Fruit fly (Drosophila melanogaster) whole organism, embryonic: ENCODE data around the gene Tfb4.
A peak's percentile ranks its signal among the peaks of the same experiment; 100 is the strongest.

ENCODE experiments used
- Asciz ChIP-seq: fragments of 200-800 bp; sonication (Bioruptor generic); optimal IDR thresholded peaks from 2 replicates; lab custom pipeline; 2017; ENCODE audit warnings: missing biosample characterization, mild to moderate bottlenecking, missing genetic modification characterization, missing genetic modification reagents
- Atf3 ChIP-seq: fragments of 200-800 bp; sonication (Bioruptor generic); optimal IDR thresholded peaks from 3 replicates; lab custom pipeline; 2016; ENCODE audit warnings: missing biosample characterization, missing genetic modification characterization
- CG10274 ChIP-seq: fragments of 200-800 bp; sonication (Bioruptor generic); optimal IDR thresholded peaks from 3 replicates; lab custom pipeline; 2017; ENCODE audit warnings: missing biosample characterization, mild to moderate bottlenecking, missing genetic modification characterization
- CG10654 ChIP-seq: fragments of 200-800 bp; sonication (Bioruptor generic); optimal IDR thresholded peaks from 2 replicates; lab custom pipeline; 2016; ENCODE audit warnings: missing biosample characterization, missing genetic modification characterization
- CG10979 ChIP-seq: fragments of 200-800 bp; sonication (Bioruptor generic); optimal IDR thresholded peaks from 2 replicates; lab custom pipeline; 2018; ENCODE audit warnings: missing biosample characterization, mild to moderate bottlenecking, missing genetic modification characterization, moderate library complexity
- CG11504 ChIP-seq: fragments of 200-800 bp; sonication (Bioruptor generic); optimal IDR thresholded peaks from 3 replicates; lab custom pipeline; 2019; ENCODE audit warnings: missing biosample characterization, mild to moderate bottlenecking, missing genetic modification characterization, moderate library complexity
- CG12219 ChIP-seq: fragments of 200-800 bp; sonication (Bioruptor generic); optimal IDR thresholded peaks from 3 replicates; lab custom pipeline; 2018; ENCODE audit warnings: missing biosample characterization, mild to moderate bottlenecking, missing genetic modification characterization
- CG12299 ChIP-seq: fragments of 200-800 bp; sonication (Bioruptor generic); optimal IDR thresholded peaks from 2 replicates; lab custom pipeline; 2018; ENCODE audit warnings: missing biosample characterization, mild to moderate bottlenecking, missing genetic modification characterization
- CG13424 ChIP-seq: fragments of 200-800 bp; sonication (Bioruptor generic); optimal IDR thresholded peaks from 2 replicates; lab custom pipeline; 2019; ENCODE audit warnings: missing biosample characterization, mild to moderate bottlenecking, missing genetic modification characterization, moderate library complexity
- CG13894 ChIP-seq: fragments of 200-800 bp; sonication (Bioruptor generic); optimal IDR thresholded peaks from 3 replicates; lab custom pipeline; 2018; ENCODE audit warnings: missing biosample characterization, mild to moderate bottlenecking, missing genetic modification characterization, moderate library complexity
- CG14014 ChIP-seq: fragments of 200-800 bp; sonication (Bioruptor generic); IDR thresholded peaks from 2 replicates; pipeline ENCODE4 v1.3.6; 2022; ENCODE audit warnings: missing biosample characterization, missing genetic modification characterization
- CG14667 ChIP-seq: fragments of 200-800 bp; sonication (Bioruptor generic); IDR thresholded peaks from 2 replicates; pipeline ENCODE4 v1.3.6; 2022; ENCODE audit warnings: missing biosample characterization, missing genetic modification characterization
- CG15269 ChIP-seq: fragments of 200-800 bp; sonication (Bioruptor generic); optimal IDR thresholded peaks from 2 replicates; lab custom pipeline; 2018; ENCODE audit warnings: missing biosample characterization, mild to moderate bottlenecking, missing genetic modification characterization, moderate library complexity
- CG15514 ChIP-seq: fragments of 200-800 bp; sonication (Bioruptor generic); optimal IDR thresholded peaks from 3 replicates; lab custom pipeline; 2017; ENCODE audit warnings: missing biosample characterization, missing genetic modification characterization, mild to moderate bottlenecking, moderate library complexity, missing genetic modification reagents
- CG17359 ChIP-seq: fragments of 200-800 bp; sonication (Bioruptor generic); optimal IDR thresholded peaks from 3 replicates; lab custom pipeline; 2018; ENCODE audit warnings: missing biosample characterization, mild to moderate bottlenecking, missing genetic modification characterization, moderate library complexity
- CG17385 ChIP-seq: fragments of 200-800 bp; sonication (Bioruptor generic); optimal IDR thresholded peaks from 3 replicates; lab custom pipeline; 2018; ENCODE audit warnings: missing biosample characterization, mild to moderate bottlenecking, missing genetic modification characterization
- CG2199 ChIP-seq: fragments of 200-800 bp; sonication (Bioruptor generic); IDR thresholded peaks from 3 replicates; pipeline ENCODE4 v1.3.6; 2022; ENCODE audit warnings: missing biosample characterization, missing genetic modification characterization
- CG30403 ChIP-seq: fragments of 200-800 bp; sonication (Bioruptor generic); optimal IDR thresholded peaks from 3 replicates; lab custom pipeline; 2016; ENCODE audit warnings: missing biosample characterization, missing genetic modification characterization
- CG3163 ChIP-seq: fragments of 200-800 bp; sonication (Bioruptor generic); optimal IDR thresholded peaks from 3 replicates; lab custom pipeline; 2016; ENCODE audit warnings: missing biosample characterization, missing genetic modification characterization
- CG32532 ChIP-seq: fragments of 200-800 bp; sonication (Bioruptor generic); IDR thresholded peaks from 2 replicates; pipeline ENCODE4 v1.3.6; 2022; ENCODE audit warnings: missing biosample characterization, missing genetic modification characterization
- CG42726 ChIP-seq: fragments of 200-800 bp; sonication (Bioruptor generic); IDR thresholded peaks from 2 replicates; pipeline ENCODE4 v1.3.6; 2022; ENCODE audit warnings: missing biosample characterization, missing genetic modification characterization; ENCODE audit not compliant: partially characterized antibody
- CG5180 ChIP-seq: fragments of 200-800 bp; sonication (Bioruptor generic); optimal IDR thresholded peaks from 3 replicates; lab custom pipeline; 2017; ENCODE audit warnings: missing biosample characterization, missing genetic modification characterization, mild to moderate bottlenecking, moderate library complexity, missing genetic modification reagents
- CG9817 ChIP-seq: fragments of 200-800 bp; sonication (Bioruptor generic); optimal IDR thresholded peaks from 2 replicates; lab custom pipeline; 2018; ENCODE audit warnings: missing biosample characterization, mild to moderate bottlenecking, missing genetic modification characterization, moderate library complexity
- CkIIα-i1 ChIP-seq: fragments of 200-800 bp; sonication (Bioruptor generic); IDR thresholded peaks from 2 replicates; pipeline ENCODE4 v1.3.6; 2022; ENCODE audit warnings: missing biosample characterization, missing genetic modification characterization
- D19A ChIP-seq: fragments of 200-800 bp; optimal IDR thresholded peaks from 3 replicates; lab custom pipeline; 2019; ENCODE audit warnings: missing biosample characterization, mild to moderate bottlenecking, missing genetic modification characterization, moderate library complexity
- D19B ChIP-seq: fragments of 200-800 bp; sonication (Bioruptor generic); optimal IDR thresholded peaks from 2 replicates; lab custom pipeline; 2017; ENCODE audit warnings: missing biosample characterization, mild to moderate bottlenecking, missing genetic modification characterization
- HLH54F ChIP-seq: fragments of 200-800 bp; sonication (Bioruptor generic); optimal IDR thresholded peaks from 3 replicates; lab custom pipeline; 2016; ENCODE audit warnings: missing biosample characterization, missing genetic modification characterization
- Hmx ChIP-seq: fragments of 200-800 bp; sonication (Bioruptor generic); optimal IDR thresholded peaks from 2 replicates; lab custom pipeline; 2016; ENCODE audit warnings: missing biosample characterization, missing genetic modification characterization
- Hr3 ChIP-seq: fragments of 200-800 bp; sonication (Bioruptor generic); optimal IDR thresholded peaks from 3 replicates; lab custom pipeline; 2016; ENCODE audit warnings: missing biosample characterization, missing genetic modification characterization
- Mes4 ChIP-seq: fragments of 200-800 bp; sonication (Bioruptor generic); optimal IDR thresholded peaks from 2 replicates; lab custom pipeline; 2016; ENCODE audit warnings: missing biosample characterization, missing genetic modification characterization
- NK7.1 ChIP-seq: fragments of 200-800 bp; sonication (Bioruptor generic); optimal IDR thresholded peaks from 3 replicates; lab custom pipeline; 2016; ENCODE audit warnings: missing biosample characterization, missing genetic modification characterization
- Oaz ChIP-seq: fragments of 200-800 bp; sonication (Bioruptor generic); IDR thresholded peaks from 2 replicates; pipeline ENCODE4 v1.3.6; 2022; ENCODE audit warnings: missing biosample characterization, missing genetic modification characterization
- Usf ChIP-seq: fragments of 200-800 bp; sonication (Bioruptor generic); optimal IDR thresholded peaks from 2 replicates; lab custom pipeline; 2017; ENCODE audit warnings: missing genotype, missing biosample characterization, missing genetic modification characterization
- amos ChIP-seq: fragments of 200-800 bp; sonication (Bioruptor generic); IDR thresholded peaks from 2 replicates; pipeline ENCODE4 v1.3.6; 2022; ENCODE audit warnings: missing biosample characterization, missing genetic modification characterization; ENCODE audit not compliant: partially characterized antibody
- ap ChIP-seq: fragments of 200-800 bp; sonication (Bioruptor generic); IDR thresholded peaks from 2 replicates; pipeline ENCODE4 v1.3.6; 2022; ENCODE audit warnings: missing biosample characterization, missing genetic modification characterization
- bigmax ChIP-seq: fragments of 200-800 bp; sonication (Bioruptor generic); optimal IDR thresholded peaks from 2 replicates; lab custom pipeline; 2018; ENCODE audit warnings: missing biosample characterization, mild to moderate bottlenecking, missing genetic modification characterization
- caup ChIP-seq: fragments of 200-800 bp; sonication (Bioruptor generic); optimal IDR thresholded peaks from 3 replicates; lab custom pipeline; 2017; ENCODE audit warnings: missing biosample characterization, mild to moderate bottlenecking, missing genetic modification characterization, moderate library complexity; ENCODE audit not compliant: severe bottlenecking
- crol ChIP-seq: fragments of 200-800 bp; sonication (Bioruptor generic); IDR thresholded peaks from 2 replicates; pipeline ENCODE4 v1.3.6; 2022; ENCODE audit warnings: missing biosample characterization, missing genetic modification characterization
- lilli ChIP-seq: fragments of 200-800 bp; sonication (Bioruptor generic); optimal IDR thresholded peaks from 3 replicates; lab custom pipeline; 2016; ENCODE audit warnings: missing biosample characterization, missing genetic modification characterization
- lmd ChIP-seq: fragments of 200-800 bp; sonication (Bioruptor generic); IDR thresholded peaks from 2 replicates; pipeline ENCODE4 v1.3.6; 2022; ENCODE audit warnings: missing biosample characterization, missing genetic modification characterization
- mld ChIP-seq: fragments of 200-800 bp; sonication (Bioruptor generic); IDR thresholded peaks from 3 replicates; pipeline ENCODE4 v1.3.6; 2022; ENCODE audit warnings: missing biosample characterization, missing genetic modification characterization; ENCODE audit not compliant: partially characterized antibody
- p53 ChIP-seq: fragments of 200-800 bp; sonication (Bioruptor generic); optimal IDR thresholded peaks from 2 replicates; lab custom pipeline; 2016; ENCODE audit warnings: missing biosample characterization, missing genetic modification characterization
- so ChIP-seq: fragments of 200-800 bp; sonication (Bioruptor generic); IDR thresholded peaks from 3 replicates; pipeline ENCODE4 v1.3.6; 2022; ENCODE audit warnings: missing biosample characterization, missing genetic modification characterization
- sqz ChIP-seq: fragments of 200-800 bp; sonication (Bioruptor generic); optimal IDR thresholded peaks from 3 replicates; lab custom pipeline; 2018; ENCODE audit warnings: missing biosample characterization, mild to moderate bottlenecking, missing genetic modification characterization
- sr ChIP-seq: fragments of 200-800 bp; sonication (Bioruptor generic); IDR thresholded peaks from 3 replicates; pipeline ENCODE4 v1.3.6; 2022; ENCODE audit warnings: missing biosample characterization, missing genetic modification characterization
- trh ChIP-seq: fragments of 200-800 bp; sonication (Bioruptor generic); optimal IDR thresholded peaks from 2 replicates; lab custom pipeline; 2016; ENCODE audit warnings: missing biosample characterization, missing genetic modification characterization
- tup ChIP-seq: fragments of 200-800 bp; sonication (Bioruptor generic); optimal IDR thresholded peaks from 2 replicates; lab custom pipeline; 2016; ENCODE audit warnings: missing biosample characterization, mild to moderate bottlenecking, missing genetic modification characterization, moderate library complexity
- wor ChIP-seq: fragments of 200-800 bp; sonication (Bioruptor generic); IDR thresholded peaks from 2 replicates; pipeline ENCODE4 v1.3.6; 2022; ENCODE audit warnings: missing biosample characterization, missing genetic modification characterization

Tfb4 gene

dm6 chr2L:1128932-1129887 is 21.3 kb downstream of the Tfb4 start, which contains the start of the genes Pino and TBC1D23 (continued):
- TF ChIP-seq bigmax (no peak), D19A (tag; lab: Kevin White, UChicago) (peak; percentile 56), CG32532 (GFP tag; lab: Robert Waterston, UW) (peak; percentile 81), CG13894 (tag; lab: Kevin White, UChicago) (peak; percentile 37), sr (GFP tag; lab: Robert Waterston, UW) (no peak), CG13424 (tag; lab: Kevin White, UChicago) (peak; percentile 84), HLH54F (GFP tag; lab: Kevin White, UChicago) (peak; percentile 26), lmd (peak; percentile 73), CG10274 (GFP tag; lab: Kevin White, UChicago) (no peak), Hr3 (GFP tag; lab: Kevin White, UChicago) (peak; percentile 82), D19B (GFP tag; lab: Kevin White, UChicago) (peak; percentile 25), crol (GFP tag; lab: Robert Waterston, UW) (peak; percentile 88), CG30403 (GFP tag; lab: Kevin White, UChicago) (peak; percentile 86), CG11504 (tag; lab: Kevin White, UChicago) (peak; percentile 75), CG12299 (peak; percentile 49), so (GFP tag; lab: Robert Waterston, UW) (peak; percentile 69; the same call in 1 of the 3 replicates), CG3163 (GFP tag; lab: Kevin White, UChicago) (no peak), NK7.1 (no peak), CG15514 (GFP tag; lab: Kevin White, UChicago) (peak; percentile 79), CG2199 (no peak), Oaz (peak; percentile 46; the same call in 1 of the 2 replicates), Atf3 (GFP tag; lab: Kevin White, UChicago) (peak; percentile 13), sqz (GFP tag; lab: Kevin White, UChicago) (no peak), Hmx (GFP tag; lab: Kevin White, UChicago) (no peak), Mes4 (GFP tag; lab: Kevin White, UChicago) (no peak), amos (GFP tag; lab: Robert Waterston, UW) (peak; percentile 61; the same call in 1 of the 2 replicates), CG15269 (tag; lab: Kevin White, UChicago) (peak; percentile 79), CG9817 (tag; lab: Kevin White, UChicago) (peak; percentile 77), p53 (GFP tag; lab: Kevin White, UChicago) (no peak), CG10979 (tag; lab: Kevin White, UChicago) (peak; percentile 54), CG42726 (GFP tag; lab: Robert Waterston, UW) (no peak), Asciz (GFP tag; lab: Kevin White, UChicago) (peak; percentile 19), trh (GFP tag; lab: Kevin White, UChicago) (peak; percentile 28), CG10654 (peak; percentile 68), Usf (GFP tag; lab: Kevin White, UChicago) (peak; percentile 35), CkIIα-i1 (GFP tag; lab: Robert Waterston, UW) (no peak), wor (GFP tag; lab: Robert Waterston, UW) (no peak), ap (GFP tag; lab: Robert Waterston, UW) (no peak), lilli (GFP tag; lab: Kevin White, UChicago) (peak; percentile 78), CG12219 (no peak), CG17385 (GFP tag; lab: Kevin White, UChicago) (peak; percentile 47), mld (no peak), CG14667 (GFP tag; lab: Robert Waterston, UW) (peak; percentile 58), CG17359 (tag; lab: Kevin White, UChicago) (peak; percentile 51), CG14014 (GFP tag; lab: Robert Waterston, UW) (peak; percentile 57; the same call in 1 of the 2 replicates), caup (peak; percentile 45), tup (GFP tag; lab: Kevin White, UChicago) (no peak), CG5180 (no peak)
